Fruit fly (Drosophila melanogaster): Measurements from ENCODE around the gene Brd.

The Brd gene

DNA sequence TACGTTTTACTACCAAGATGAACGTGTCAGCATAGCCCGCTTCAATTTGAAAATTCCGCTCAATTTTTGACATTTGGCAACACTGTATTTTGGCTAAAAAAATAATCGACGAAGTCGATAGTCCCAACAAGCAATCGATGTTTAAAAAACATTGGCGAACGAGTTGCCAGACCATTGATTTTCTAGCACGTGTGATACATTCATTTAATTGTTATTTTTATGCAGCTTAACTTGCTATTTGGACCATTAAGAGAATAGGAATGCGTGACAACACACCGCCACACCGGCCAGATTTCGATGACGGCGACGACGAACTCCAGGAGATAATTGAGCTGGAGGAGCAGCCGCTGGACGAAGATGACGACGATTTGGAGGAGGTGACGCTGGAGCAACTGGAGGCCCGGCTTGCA is 10.2 kb downstream of the Brd start, which contains the start of gene CG5114 (continued):
- TF ChIP-seq Lpt (GFP tag; optimal IDR thresholded peaks at IDR 0.05) (no peak), kah (GFP tag; optimal IDR thresholded peaks at IDR 0.05) (no peak), CG13775 (GFP tag; optimal IDR thresholded peaks at IDR 0.05) (no peak), CG6272 (GFP tag; IDR thresholded peaks at IDR 0.05) (no peak), CG3995 (GFP tag; optimal IDR thresholded peaks at IDR 0.05) (peak; percentile 74), Doc3 (GFP tag; IDR thresholded peaks at IDR 0.05; ENCODE audit: partially characterized antibody) (peak; percentile 82), CG1647 (GFP tag; optimal IDR thresholded peaks at IDR 0.05) (peak; percentile 22), Hr78 (GFP tag; optimal IDR thresholded peaks at IDR 0.05) (no peak), lilli (GFP tag; optimal IDR thresholded peaks at IDR 0.05) (peak; percentile 73), CG11696 (GFP tag; IDR thresholded peaks at IDR 0.05) (no peak), btn (GFP tag; optimal IDR thresholded peaks at IDR 0.05) (no peak), nau (GFP tag; optimal IDR thresholded peaks at IDR 0.05) (no peak), HLH4C (GFP tag; IDR thresholded peaks at IDR 0.05; ENCODE audit: partially characterized antibody) (peak; percentile 77; the same call in 2 of the 3 replicates), Mes4 (GFP tag; optimal IDR thresholded peaks at IDR 0.05) (no peak), CG1832 (GFP tag; optimal IDR thresholded peaks at IDR 0.05) (no peak), CG13123 (GFP tag; optimal IDR thresholded peaks at IDR 0.05) (no peak), Camta (GFP tag; optimal IDR thresholded peaks at IDR 0.05) (peak; percentile 51), ewg (GFP tag; optimal IDR thresholded peaks at IDR 0.05) (no peak), CG6175 (GFP tag; IDR thresholded peaks at IDR 0.05) (no peak), CG7928 (GFP tag; optimal IDR thresholded peaks at IDR 0.05) (no peak), CG30403 (GFP tag; optimal IDR thresholded peaks at IDR 0.05) (peak; percentile 50), CG18599 (GFP tag; optimal IDR thresholded peaks at IDR 0.05) (no peak), sens (GFP tag) (peak; percentile 90), Awh (GFP tag; IDR thresholded peaks at IDR 0.05) (no peak), mld (GFP tag; IDR thresholded peaks at IDR 0.05; ENCODE audit: partially characterized antibody) (peak; percentile 58; the same call in 1 of the 3 replicates), C15 (GFP tag; IDR thresholded peaks at IDR 0.05) (no peak), CG14710 (tag; optimal IDR thresholded peaks at IDR 0.05) (peak; percentile 82), h (optimal IDR thresholded peaks at IDR 0.05) (no peak), luna (GFP tag; optimal IDR thresholded peaks at IDR 0.05) (peak; percentile 1), CG11085 (GFP tag; IDR thresholded peaks at IDR 0.05) (no peak), CG31388 (GFP tag; optimal IDR thresholded peaks at IDR 0.05) (no peak), CG7372 (GFP tag; IDR thresholded peaks at IDR 0.05) (no peak), schlank (tag; optimal IDR thresholded peaks at IDR 0.05) (no peak), bbx (GFP tag; IDR thresholded peaks at IDR 0.05; ENCODE audit: partially characterized antibody) (peak; percentile 93), az2 (GFP tag; optimal IDR thresholded peaks at IDR 0.05) (peak; percentile 34), Eip74EF (GFP tag; optimal IDR thresholded peaks at IDR 0.05) (no peak), HmgD (GFP tag; optimal IDR thresholded peaks at IDR 0.05) (peak; percentile 38), tin (GFP tag; optimal IDR thresholded peaks at IDR 0.05) (peak; percentile 3), Dip3 (GFP tag; optimal IDR thresholded peaks at IDR 0.05) (no peak), fd3F (GFP tag; optimal IDR thresholded peaks at IDR 0.05) (no peak), CG6854 (GFP tag; optimal IDR thresholded peaks at IDR 0.05) (no peak), dm (GFP tag; optimal IDR thresholded peaks at IDR 0.05) (peak; percentile 99), CG2712 (tag; optimal IDR thresholded peaks at IDR 0.05) (peak; percentile 54), CG18476 (GFP tag; optimal IDR thresholded peaks at IDR 0.05) (no peak), Max (GFP tag; optimal IDR thresholded peaks at IDR 0.05) (peak; percentile 96), MESR4 (GFP tag; optimal IDR thresholded peaks at IDR 0.05) (peak; percentile 88), CG10462 (GFP tag; optimal IDR thresholded peaks at IDR 0.05) (no peak), grn (GFP tag; optimal IDR thresholded peaks at IDR 0.05) (no peak), p53 (GFP tag; optimal IDR thresholded peaks at IDR 0.05) (peak; percentile 56), dpn (GFP tag; optimal IDR thresholded peaks at IDR 0.05) (peak; percentile 40), pho (GFP tag; optimal IDR thresholded peaks at IDR 0.05) (peak; percentile 58), CrebB (tag; optimal IDR thresholded peaks at IDR 0.05) (peak; percentile 55)
